Fruit fly (Drosophila melanogaster) whole organism: ENCODE measurements around the gene Larp7.

Experiments used
- EcR ChIP-seq, 2 experiments: fragments of >200 bp; optimal IDR thresholded peaks; 2 replicates each; lab custom pipeline; 2017; ENCODE audit warnings: missing biosample characterization in 2 of 2, missing genetic modification characterization in 2 of 2, missing genetic modification reagents in 2 of 2
- pan ChIP-seq: fragments of >200 bp; optimal IDR thresholded peaks from 2 replicates; lab custom pipeline; 2017
- psq ChIP-seq: fragments of >200 bp; optimal IDR thresholded peaks from 2 replicates; lab custom pipeline; 2017
- usp ChIP-seq: fragments of >200 bp; optimal IDR thresholded peaks from 2 replicates; lab custom pipeline; 2017; ENCODE audit warnings: missing biosample characterization, missing genetic modification characterization, mixed read lengths

- TF ChIP-seq pan: no peak
- no peak for TF ChIP-seq psq
- TF ChIP-seq usp (GFP tag; lab: Kevin White, UChicago): no peak
- TF ChIP-seq EcR (GFP tag; optimal IDR thresholded peaks at IDR 0.05; lab: Kevin White, UChicago): no peak
These were observed 42.8 kb downstream of the Larp7 start for dm6 chrX:9286386-9286785.
